Fruit fly (Drosophila melanogaster): ENCODE measurements around the gene CG5001.

The CG5001 gene

DNA sequence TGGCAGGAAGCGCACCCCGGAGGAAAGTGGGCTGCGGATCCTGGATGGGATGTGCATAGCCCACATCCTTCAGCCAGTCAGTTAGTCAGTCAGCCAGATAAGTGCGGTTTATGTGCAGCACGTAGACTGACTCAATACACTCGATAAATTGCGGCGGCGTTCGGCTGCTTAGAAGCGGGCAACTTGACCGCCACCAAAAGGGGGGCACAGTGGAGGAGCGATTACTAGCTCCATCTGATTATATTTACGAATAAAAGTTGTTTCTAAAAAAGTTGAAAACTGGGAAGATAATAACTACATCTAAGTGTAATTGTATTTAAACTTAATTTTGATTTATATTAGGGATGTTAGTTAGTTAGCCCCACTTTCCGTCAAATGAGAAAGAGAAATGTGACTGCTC is 16.9 kb downstream of the CG5001 start:
- TF ChIP-seq Mnt (GFP tag; optimal IDR thresholded peaks at IDR 0.05), result no peak
- no peak for TF ChIP-seq Crg-1 (GFP tag; optimal IDR thresholded peaks at IDR 0.05)
- TF ChIP-seq cnc (optimal IDR thresholded peaks at IDR 0.05), result no peak
- TF ChIP-seq ovo (GFP tag; optimal IDR thresholded peaks at IDR 0.05), result no peak
- no peak for TF ChIP-seq Clk (GFP tag; optimal IDR thresholded peaks at IDR 0.05)
- no peak for TF ChIP-seq toe (GFP tag; optimal IDR thresholded peaks at IDR 0.05)
- TF ChIP-seq CG7101 (tag; optimal IDR thresholded peaks at IDR 0.05), result no peak
- no peak for TF ChIP-seq CG12768 (GFP tag; optimal IDR thresholded peaks at IDR 0.05)
- TF ChIP-seq Hr96 (GFP tag; optimal IDR thresholded peaks at IDR 0.05), result no peak
- no peak for TF ChIP-seq bab1 (GFP tag; optimal IDR thresholded peaks at IDR 0.05)
- TF ChIP-seq CG33017 (tag; optimal IDR thresholded peaks at IDR 0.05), result no peak
- no peak for TF ChIP-seq pad (GFP tag; optimal IDR thresholded peaks at IDR 0.05)
- no peak for TF ChIP-seq CG5204 (GFP tag; optimal IDR thresholded peaks at IDR 0.05)
- TF ChIP-seq CG14711 (tag; optimal IDR thresholded peaks at IDR 0.05), result no peak
- TF ChIP-seq CG11617 (GFP tag; optimal IDR thresholded peaks at IDR 0.05), result no peak
- no peak for TF ChIP-seq kay (GFP tag; ENCODE audit: borderline replicate concordance)
- no peak for TF ChIP-seq cic (GFP tag; optimal IDR thresholded peaks at IDR 0.05)
- TF ChIP-seq tj (GFP tag; optimal IDR thresholded peaks at IDR 0.05), result no peak
- no peak for TF ChIP-seq CG7045 (GFP tag; optimal IDR thresholded peaks at IDR 0.05)
- TF ChIP-seq CG1620 (GFP tag; optimal IDR thresholded peaks at IDR 0.05), result no peak

DNA sequence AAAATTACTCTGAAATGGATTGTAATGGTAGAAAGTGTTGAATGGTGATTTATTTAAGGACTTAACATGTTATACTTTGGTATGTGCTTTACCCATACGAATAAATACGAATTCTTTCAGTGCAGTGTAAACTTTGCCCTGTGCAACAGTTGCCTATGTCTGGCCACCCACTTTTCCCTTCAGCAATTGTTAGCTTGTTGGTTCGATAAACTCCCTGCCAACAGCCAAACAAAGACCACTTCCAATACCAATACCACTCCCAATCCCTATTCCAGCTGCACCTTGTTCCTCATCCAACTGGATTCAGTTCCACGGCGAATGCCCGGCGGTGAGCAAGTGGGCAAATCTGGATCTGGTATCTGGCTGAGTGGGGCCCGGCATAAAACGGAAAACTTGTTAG is 18.4 kb downstream of the CG5001 start, which contains the start of gene CG14342:
CG14342 (plus strand) TSS at position 301 of the 400 bp plus-strand sequence.
- TF ChIP-seq CG12768 (GFP tag; optimal IDR thresholded peaks at IDR 0.05), result no peak
- no peak for TF ChIP-seq CG11617 (GFP tag; optimal IDR thresholded peaks at IDR 0.05)
- TF ChIP-seq kay (GFP tag; ENCODE audit: borderline replicate concordance), result no peak
- no peak for TF ChIP-seq CG7045 (GFP tag; optimal IDR thresholded peaks at IDR 0.05)
- no peak for TF ChIP-seq CG14711 (tag; optimal IDR thresholded peaks at IDR 0.05)
- no peak for TF ChIP-seq Hr96 (GFP tag; optimal IDR thresholded peaks at IDR 0.05)
- TF ChIP-seq CG7101 (tag; optimal IDR thresholded peaks at IDR 0.05), result no peak
- no peak for TF ChIP-seq cnc (optimal IDR thresholded peaks at IDR 0.05)
- TF ChIP-seq Clk (GFP tag; optimal IDR thresholded peaks at IDR 0.05), result no peak
- no peak for TF ChIP-seq CG1620 (GFP tag; optimal IDR thresholded peaks at IDR 0.05)
- TF ChIP-seq Crg-1 (GFP tag; optimal IDR thresholded peaks at IDR 0.05), result no peak
- no peak for TF ChIP-seq CG5204 (GFP tag; optimal IDR thresholded peaks at IDR 0.05)
- TF ChIP-seq CG33017 (tag; optimal IDR thresholded peaks at IDR 0.05), result no peak

DNA sequence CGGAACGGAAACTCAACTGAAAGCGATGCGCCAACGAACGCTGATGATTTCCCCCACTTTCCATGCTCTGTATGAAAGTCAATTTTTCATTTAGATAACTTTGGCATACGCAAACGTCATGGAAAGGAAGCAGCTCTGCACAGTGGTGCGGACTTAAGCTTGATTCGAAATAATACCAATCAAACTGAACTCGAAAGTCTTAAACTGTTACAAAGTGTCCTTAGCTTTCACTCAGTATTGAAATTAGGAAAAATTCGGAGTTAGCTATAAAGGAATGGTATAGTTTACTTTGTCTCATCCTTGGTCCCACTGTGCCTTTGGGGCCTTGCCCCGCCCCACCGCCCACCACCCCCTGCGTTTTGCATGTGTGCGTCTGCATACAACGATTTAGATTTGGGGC is 21.9 kb downstream of the CG5001 start:
- TF ChIP-seq CG1620 (GFP tag; optimal IDR thresholded peaks at IDR 0.05) (no peak), CG14711 (tag; optimal IDR thresholded peaks at IDR 0.05) (no peak), Clk (GFP tag; optimal IDR thresholded peaks at IDR 0.05) (no peak), Crg-1 (GFP tag; optimal IDR thresholded peaks at IDR 0.05) (no peak), cnc (optimal IDR thresholded peaks at IDR 0.05) (no peak), toe (GFP tag; optimal IDR thresholded peaks at IDR 0.05) (no peak), CG7045 (GFP tag; optimal IDR thresholded peaks at IDR 0.05) (no peak), kay (GFP tag; ENCODE audit: borderline replicate concordance) (no peak), pad (GFP tag; optimal IDR thresholded peaks at IDR 0.05) (no peak), bab1 (GFP tag; optimal IDR thresholded peaks at IDR 0.05) (no peak), Mnt (GFP tag; optimal IDR thresholded peaks at IDR 0.05) (no peak), CG33017 (tag; optimal IDR thresholded peaks at IDR 0.05) (no peak), cic (GFP tag; optimal IDR thresholded peaks at IDR 0.05) (no peak), CG12768 (GFP tag; optimal IDR thresholded peaks at IDR 0.05) (no peak), ovo (GFP tag; optimal IDR thresholded peaks at IDR 0.05) (no peak), CG11617 (GFP tag; optimal IDR thresholded peaks at IDR 0.05) (no peak), CG7101 (tag; optimal IDR thresholded peaks at IDR 0.05) (no peak), CG5204 (GFP tag; optimal IDR thresholded peaks at IDR 0.05) (no peak)

DNA sequence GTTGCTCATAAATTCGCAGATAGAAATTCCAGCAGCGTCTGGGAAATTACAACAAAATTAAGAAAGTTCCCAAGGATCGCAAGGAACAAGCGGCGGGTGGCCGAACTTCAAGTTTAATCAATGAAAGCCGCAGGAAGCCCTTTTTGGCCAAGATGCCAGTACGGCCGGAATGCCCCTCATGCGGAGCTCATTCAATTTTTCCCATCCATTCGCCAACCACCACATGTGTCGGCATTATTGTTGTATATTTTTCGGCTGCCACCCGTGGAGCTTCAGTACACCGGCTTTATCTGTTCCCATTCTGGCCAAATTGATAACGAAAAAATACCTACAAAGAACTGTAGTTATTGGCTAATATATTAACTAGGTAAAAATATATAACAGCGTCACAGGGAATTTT is 26.0 kb downstream of the CG5001 start:
- no peak for TF ChIP-seq Hr96 (GFP tag; optimal IDR thresholded peaks at IDR 0.05)
- TF ChIP-seq Crg-1 (GFP tag; optimal IDR thresholded peaks at IDR 0.05), result no peak
- TF ChIP-seq Clk (GFP tag; optimal IDR thresholded peaks at IDR 0.05), result no peak
- no peak for TF ChIP-seq CG14711 (tag; optimal IDR thresholded peaks at IDR 0.05)
- no peak for TF ChIP-seq CG7101 (tag; optimal IDR thresholded peaks at IDR 0.05)
- TF ChIP-seq CG1620 (GFP tag; optimal IDR thresholded peaks at IDR 0.05), result no peak
- no peak for TF ChIP-seq tj (GFP tag; optimal IDR thresholded peaks at IDR 0.05)
- TF ChIP-seq cic (GFP tag; optimal IDR thresholded peaks at IDR 0.05), result no peak
- no peak for TF ChIP-seq Mnt (GFP tag; optimal IDR thresholded peaks at IDR 0.05)
- TF ChIP-seq pad (GFP tag; optimal IDR thresholded peaks at IDR 0.05), result no peak
- TF ChIP-seq CG5204 (GFP tag; optimal IDR thresholded peaks at IDR 0.05), result no peak
- no peak for TF ChIP-seq CG33017 (tag; optimal IDR thresholded peaks at IDR 0.05)
- TF ChIP-seq cnc (optimal IDR thresholded peaks at IDR 0.05), result no peak
- TF ChIP-seq bab1 (GFP tag; optimal IDR thresholded peaks at IDR 0.05), result no peak
- no peak for TF ChIP-seq CG7045 (GFP tag; optimal IDR thresholded peaks at IDR 0.05)
- TF ChIP-seq toe (GFP tag; optimal IDR thresholded peaks at IDR 0.05), result no peak
- no peak for TF ChIP-seq kay (GFP tag; ENCODE audit: borderline replicate concordance)
- TF ChIP-seq CG12768 (GFP tag; optimal IDR thresholded peaks at IDR 0.05), result no peak
- no peak for TF ChIP-seq ovo (GFP tag; optimal IDR thresholded peaks at IDR 0.05)

DNA sequence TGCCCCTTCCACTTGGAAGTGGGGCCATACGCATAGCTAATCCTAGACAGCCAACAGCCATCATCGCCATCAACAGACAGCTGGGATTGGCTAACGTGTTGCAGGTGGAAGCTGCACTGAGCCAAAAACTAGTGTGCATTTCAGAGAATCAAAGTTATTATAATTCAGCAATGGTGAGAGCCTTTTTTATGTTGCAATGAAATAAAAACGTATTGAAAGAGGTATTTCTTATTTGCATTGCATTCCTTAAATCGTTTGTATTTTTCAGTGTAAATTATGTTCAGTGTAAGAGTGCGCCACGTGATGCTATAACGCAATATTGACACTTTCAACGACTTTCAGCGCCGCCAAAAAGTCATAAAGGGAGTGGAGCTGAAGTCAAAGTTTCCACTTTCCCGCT is 28.0 kb downstream of the CG5001 start:
- TF ChIP-seq Crg-1 (GFP tag; optimal IDR thresholded peaks at IDR 0.05) (no peak), CG7045 (GFP tag; optimal IDR thresholded peaks at IDR 0.05) (no peak), cnc (optimal IDR thresholded peaks at IDR 0.05) (no peak), Clk (GFP tag; optimal IDR thresholded peaks at IDR 0.05) (no peak), Mnt (GFP tag; optimal IDR thresholded peaks at IDR 0.05) (no peak), CG11617 (GFP tag; optimal IDR thresholded peaks at IDR 0.05) (no peak), kay (GFP tag; ENCODE audit: borderline replicate concordance) (no peak), Hr96 (GFP tag; optimal IDR thresholded peaks at IDR 0.05) (no peak), CG14711 (tag; optimal IDR thresholded peaks at IDR 0.05) (no peak), CG12768 (GFP tag; optimal IDR thresholded peaks at IDR 0.05) (no peak), bab1 (GFP tag; optimal IDR thresholded peaks at IDR 0.05) (no peak), pad (GFP tag; optimal IDR thresholded peaks at IDR 0.05) (no peak), CG5204 (GFP tag; optimal IDR thresholded peaks at IDR 0.05) (no peak), ovo (GFP tag; optimal IDR thresholded peaks at IDR 0.05) (no peak), CG1620 (GFP tag; optimal IDR thresholded peaks at IDR 0.05) (no peak), CG33017 (tag; optimal IDR thresholded peaks at IDR 0.05) (no peak)

DNA sequence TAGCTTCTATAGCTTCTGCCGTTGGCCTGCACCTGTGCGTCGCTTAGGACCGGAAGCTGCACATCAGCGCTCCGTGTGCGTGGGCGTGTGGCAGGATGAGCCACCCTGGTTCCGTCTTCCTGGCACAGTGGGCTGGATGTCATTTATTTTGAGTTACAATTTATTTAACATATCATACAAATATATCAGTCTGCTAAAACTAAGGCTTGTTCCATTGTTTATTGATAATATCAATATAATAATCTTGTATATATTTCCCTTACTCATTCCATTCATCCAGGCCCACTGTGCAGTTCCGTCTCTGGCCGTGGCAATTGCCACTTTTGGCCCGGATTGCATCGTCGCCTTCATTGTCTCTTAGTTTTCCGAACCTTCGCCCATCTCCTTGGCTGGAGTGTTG is 28.9 kb downstream of the CG5001 start:
- TF ChIP-seq toe (GFP tag; optimal IDR thresholded peaks at IDR 0.05) (no peak), tj (GFP tag; optimal IDR thresholded peaks at IDR 0.05) (no peak), Hr96 (GFP tag; optimal IDR thresholded peaks at IDR 0.05) (no peak), CG33017 (tag; optimal IDR thresholded peaks at IDR 0.05) (no peak), CG11617 (GFP tag; optimal IDR thresholded peaks at IDR 0.05) (no peak), CG14711 (tag; optimal IDR thresholded peaks at IDR 0.05) (no peak), Mnt (GFP tag; optimal IDR thresholded peaks at IDR 0.05) (no peak), CG1620 (GFP tag; optimal IDR thresholded peaks at IDR 0.05) (no peak)

All from whole organism, adult.